Worm (Caenorhabditis elegans): Measurements from ENCODE around the gene K01A2.10.
A peak's percentile ranks its signal among the peaks of the same experiment; 100 is the strongest.

The K01A2.10 gene

ce11 chrII:321183-321582, 1.7 kb downstream of the K01A2.10 start:
- TF ChIP-seq hlh-8 (tag; optimal IDR thresholded peaks at IDR 0.05) (no peak), F13H6.1 (tag; optimal IDR thresholded peaks at IDR 0.05) (no peak), ceh-31 (tag; optimal IDR thresholded peaks at IDR 0.05) (no peak), pha-2 (tag; optimal IDR thresholded peaks at IDR 0.05) (no peak), ceh-18 (tag; optimal IDR thresholded peaks at IDR 0.05) (no peak), C08G9.2 (tag; optimal IDR thresholded peaks at IDR 0.05) (no peak), K09A11.1 (tag; optimal IDR thresholded peaks at IDR 0.05; ENCODE audit: insufficient read depth) (no peak), ceh-48 (tag; optimal IDR thresholded peaks at IDR 0.05) (no peak), ceh-45 (GFP tag; IDR thresholded peaks at IDR 0.05) (no peak), ttx-3 (tag; optimal IDR thresholded peaks at IDR 0.05) (no peak), odd-2 (tag; optimal IDR thresholded peaks at IDR 0.05) (no peak), pat-9 (tag; optimal IDR thresholded peaks at IDR 0.05) (no peak), syd-9 (tag; optimal IDR thresholded peaks at IDR 0.05) (no peak), fkh-10 (GFP tag; optimal IDR thresholded peaks at IDR 0.05) (no peak), hlh-13 (GFP tag; optimal IDR thresholded peaks at IDR 0.05) (no peak), ahr-1 (tag; optimal IDR thresholded peaks at IDR 0.05) (no peak), pax-1 (tag; optimal IDR thresholded peaks at IDR 0.05) (no peak)

- no peak for TF ChIP-seq F13H6.1 (tag; optimal IDR thresholded peaks at IDR 0.05)
- TF ChIP-seq ceh-18 (tag; optimal IDR thresholded peaks at IDR 0.05), result no peak
- TF ChIP-seq fax-1 (tag; optimal IDR thresholded peaks at IDR 0.05), result no peak
- no peak for TF ChIP-seq mec-3 (tag; optimal IDR thresholded peaks at IDR 0.05; ENCODE audit: borderline replicate concordance)
- TF ChIP-seq pat-9 (tag; optimal IDR thresholded peaks at IDR 0.05), result no peak
- TF ChIP-seq ama-1 (optimal IDR thresholded peaks at IDR 0.05), result no peak
- no peak for TF ChIP-seq odd-2 (tag; optimal IDR thresholded peaks at IDR 0.05)
- no peak for TF ChIP-seq sox-2 (GFP tag; IDR thresholded peaks at IDR 0.05)
- no peak for TF ChIP-seq sdc-2 (tag; optimal IDR thresholded peaks at IDR 0.05)
- no peak for TF ChIP-seq Y22D7AL.16 (tag; optimal IDR thresholded peaks at IDR 0.05)
- TF ChIP-seq dve-1 (tag; optimal IDR thresholded peaks at IDR 0.05), result no peak
- TF ChIP-seq C38D4.7 (GFP tag; optimal IDR thresholded peaks at IDR 0.05), result no peak
- no peak for TF ChIP-seq pax-1 (tag; optimal IDR thresholded peaks at IDR 0.05)
- no peak for TF ChIP-seq npax-4 (tag; optimal IDR thresholded peaks at IDR 0.05)
- no peak for TF ChIP-seq tbx-2 (tag; optimal IDR thresholded peaks at IDR 0.05)
These were observed 2.1 kb downstream of the K01A2.10 start for ce11 chrII:320783-321182.

- TF ChIP-seq hlh-30 (tag; optimal IDR thresholded peaks at IDR 0.05; ENCODE audit: insufficient read depth) (no peak), tbx-2 (tag; optimal IDR thresholded peaks at IDR 0.05) (no peak), ceh-14 (tag; optimal IDR thresholded peaks at IDR 0.05) (no peak), pag-3 (tag; optimal IDR thresholded peaks at IDR 0.05; ENCODE audit: borderline replicate concordance) (no peak), ceh-34 (tag; optimal IDR thresholded peaks at IDR 0.05) (no peak)
These were observed 3.4 kb downstream of the K01A2.10 start, which contains the start of gene far-7 for ce11 chrII:319459-319858. Gene far-7 (plus strand): TSS chrII:319789.

ce11 chrII:313540-313939, 9.4 kb downstream of the K01A2.10 start:
- TF ChIP-seq unc-55 (GFP tag; optimal IDR thresholded peaks at IDR 0.05) (peak; percentile 65), gmeb-2 (tag; optimal IDR thresholded peaks at IDR 0.05) (no peak), ttx-3 (tag; optimal IDR thresholded peaks at IDR 0.05) (no peak), elt-2 (tag; optimal IDR thresholded peaks at IDR 0.05) (peak; percentile 66), hlh-6 (tag; optimal IDR thresholded peaks at IDR 0.05) (no peak), hlh-30 (tag; optimal IDR thresholded peaks at IDR 0.05; ENCODE audit: insufficient read depth) (no peak), ceh-31 (tag; optimal IDR thresholded peaks at IDR 0.05) (no peak), ztf-16 (tag; optimal IDR thresholded peaks at IDR 0.05) (no peak), tbx-7 (tag; optimal IDR thresholded peaks at IDR 0.05) (no peak), ceh-2 (tag; optimal IDR thresholded peaks at IDR 0.05) (no peak), pha-2 (tag; optimal IDR thresholded peaks at IDR 0.05) (no peak), ceh-14 (tag; optimal IDR thresholded peaks at IDR 0.05) (no peak), pha-4 (tag; optimal IDR thresholded peaks at IDR 0.05) (no peak), rnt-1 (tag; optimal IDR thresholded peaks at IDR 0.05) (peak; percentile 15), ref-2 (tag; optimal IDR thresholded peaks at IDR 0.05) (peak; percentile 18), pros-1 (tag; optimal IDR thresholded peaks at IDR 0.05) (no peak), ceh-19 (GFP tag; optimal IDR thresholded peaks at IDR 0.05) (no peak), fax-1 (tag; optimal IDR thresholded peaks at IDR 0.05) (no peak), unc-42 (tag; optimal IDR thresholded peaks at IDR 0.05) (no peak), pax-1 (tag; optimal IDR thresholded peaks at IDR 0.05) (no peak), ceh-18 (tag; optimal IDR thresholded peaks at IDR 0.05) (no peak), dmd-4 (tag; optimal IDR thresholded peaks at IDR 0.05; ENCODE audit: borderline replicate concordance) (no peak)

Measured in whole organism, late embryonic.